Worm (Caenorhabditis elegans): ENCODE data around the gene srxa-19.

DNA sequence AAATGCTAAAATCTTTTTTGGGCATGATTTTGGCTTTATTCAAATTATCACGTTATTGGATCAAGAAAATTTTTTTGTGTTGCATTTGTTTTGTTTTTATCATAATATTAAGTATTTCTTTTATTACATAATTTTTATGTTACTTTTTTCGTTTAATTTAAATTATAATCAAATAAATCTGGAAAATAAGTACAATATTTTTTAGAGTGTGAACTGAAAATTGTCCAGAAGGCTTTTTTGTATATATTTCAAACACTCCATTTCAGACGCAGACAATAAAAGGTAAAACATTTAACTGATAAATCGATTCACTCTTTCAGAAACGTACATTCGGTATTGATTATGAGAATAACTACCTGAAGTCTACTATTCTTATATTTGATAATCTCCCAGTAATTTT is 15.3 kb downstream of the srxa-19 start, which contains the start of gene C08B6.11:
- TF ChIP-seq lsy-2 (tag; optimal IDR thresholded peaks at IDR 0.05) (no peak), blmp-1 (tag; optimal IDR thresholded peaks at IDR 0.05; ENCODE audit: insufficient read depth) (no peak), lin-39 (tag; optimal IDR thresholded peaks at IDR 0.05) (no peak), fos-1 (tag; optimal IDR thresholded peaks at IDR 0.05) (no peak), aly-2 (tag; optimal IDR thresholded peaks at IDR 0.05) (no peak), elt-1 (tag; optimal IDR thresholded peaks at IDR 0.05) (no peak), unc-62 (GFP tag; optimal IDR thresholded peaks at IDR 0.05) (no peak), mdl-1 (tag; optimal IDR thresholded peaks at IDR 0.05) (no peak), ztf-4 (tag; optimal IDR thresholded peaks at IDR 0.05) (no peak), lin-13 (GFP tag; optimal IDR thresholded peaks at IDR 0.05) (no peak)

Measured in whole organism, L2 larva.